Worm (Caenorhabditis elegans): ENCODE measurements around the gene Y54G11A.17.
A peak's percentile ranks its signal among the peaks of the same experiment; 100 is the strongest.

ce11 chrII:14390036-14390763 is 41.0 kb upstream of the Y54G11A.17 start, which contains the start of the genes kbp-3 and nurf-1:
- TF ChIP-seq C34F6.9 (tag; optimal IDR thresholded peaks at IDR 0.05) (peak; percentile 78), sma-3 (GFP tag; optimal IDR thresholded peaks at IDR 0.05) (no peak), unc-62 (GFP tag; optimal IDR thresholded peaks at IDR 0.05) (no peak), mdl-1 (tag; optimal IDR thresholded peaks at IDR 0.05) (no peak), blmp-1 (tag; optimal IDR thresholded peaks at IDR 0.05; ENCODE audit: insufficient read depth) (no peak)
